Worm (Caenorhabditis elegans) whole organism, late embryonic: Measurements from ENCODE around the gene D2062.4.
"Not testable (repeated sequence)": the region's sequence is repeated elsewhere in the genome, so short reads cannot be mapped to it uniquely, and the experiment has no call there.

Source experiments
- C38D4.7 ChIP-seq: fragments of 200-800 bp; sonication (Bioruptor generic); optimal IDR thresholded peaks from 2 replicates; lab custom pipeline; 2018; ENCODE audit warnings: mild to moderate bottlenecking, missing genetic modification characterization, moderate library complexity, missing compliant biosample characterization
- K02D7.2 ChIP-seq: sonication (generic microtip); optimal IDR thresholded peaks from 2 replicates; lab custom pipeline; 2017; ENCODE audit warnings: mild to moderate bottlenecking, missing genetic modification characterization, missing compliant biosample characterization
- ceh-14 ChIP-seq: sonication (generic microtip); optimal IDR thresholded peaks from 2 replicates; lab custom pipeline; 2016; ENCODE audit warnings: missing genotype, missing genetic modification characterization, missing compliant biosample characterization
- ceh-19 ChIP-seq: fragments of 200-800 bp; sonication (Bioruptor generic); optimal IDR thresholded peaks from 2 replicates; lab custom pipeline; 2018; ENCODE audit warnings: mild to moderate bottlenecking, missing genetic modification characterization, missing compliant biosample characterization
- ceh-24 ChIP-seq: sonication (generic microtip); optimal IDR thresholded peaks from 2 replicates; lab custom pipeline; 2016; ENCODE audit warnings: mild to moderate bottlenecking, missing genetic modification characterization, missing compliant biosample characterization
- ceh-30 ChIP-seq: fragments of 150-350 bp; optimal IDR thresholded peaks from 2 replicates; lab custom pipeline; 2014; ENCODE audit warnings: missing biosample characterization, missing genetic modification characterization
- ceh-31 ChIP-seq: sonication (generic microtip); optimal IDR thresholded peaks from 2 replicates; lab custom pipeline; 2016; ENCODE audit warnings: missing genetic modification characterization, missing compliant biosample characterization
- ceh-34 ChIP-seq: sonication (generic microtip); optimal IDR thresholded peaks from 2 replicates; lab custom pipeline; 2016; ENCODE audit warnings: mild to moderate bottlenecking, missing genetic modification characterization, missing compliant biosample characterization
- ceh-6 ChIP-seq: fragments of 200-800 bp; sonication (Bioruptor generic); optimal IDR thresholded peaks from 2 replicates; lab custom pipeline; 2018; ENCODE audit warnings: mild to moderate bottlenecking, missing genetic modification characterization, missing compliant biosample characterization
- ceh-9 ChIP-seq: sonication (generic microtip); optimal IDR thresholded peaks from 2 replicates; lab custom pipeline; 2016; ENCODE audit warnings: mild to moderate bottlenecking, missing genetic modification characterization, inconsistent platforms, missing compliant biosample characterization
- eyg-1 ChIP-seq: sonication (generic microtip); optimal IDR thresholded peaks from 2 replicates; lab custom pipeline; 2016; ENCODE audit warnings: missing genotype, missing genetic modification characterization, missing compliant biosample characterization
- fax-1 ChIP-seq: sonication (generic microtip); optimal IDR thresholded peaks from 2 replicates; lab custom pipeline; 2016; ENCODE audit warnings: missing genotype, missing genetic modification characterization, missing compliant biosample characterization
- fkh-10 ChIP-seq: fragments of 150-350 bp; optimal IDR thresholded peaks from 2 replicates; lab custom pipeline; 2014; ENCODE audit warnings: missing biosample characterization, missing genetic modification reagents, missing genetic modification characterization
- hlh-6 ChIP-seq: sonication (generic microtip); optimal IDR thresholded peaks from 2 replicates; lab custom pipeline; 2016; ENCODE audit warnings: missing genotype, missing genetic modification characterization, missing compliant biosample characterization
- hlh-8 ChIP-seq: sonication (generic microtip); optimal IDR thresholded peaks from 2 replicates; lab custom pipeline; 2016; ENCODE audit warnings: missing genotype, missing genetic modification characterization, missing compliant biosample characterization
- lim-6 ChIP-seq: sonication (generic microtip); optimal IDR thresholded peaks from 2 replicates; lab custom pipeline; 2016; ENCODE audit warnings: missing genetic modification characterization, missing compliant biosample characterization
- madf-2 ChIP-seq: sonication (generic microtip); optimal IDR thresholded peaks from 2 replicates; lab custom pipeline; 2017; ENCODE audit warnings: missing genetic modification characterization, missing compliant biosample characterization
- mec-3 ChIP-seq: sonication (generic microtip); optimal IDR thresholded peaks from 2 replicates; lab custom pipeline; 2016; ENCODE audit warnings: borderline replicate concordance, missing genetic modification characterization, missing compliant biosample characterization
- nfya-1 ChIP-seq: sonication (generic microtip); optimal IDR thresholded peaks from 2 replicates; lab custom pipeline; 2017; ENCODE audit warnings: missing genetic modification characterization, mild to moderate bottlenecking, missing compliant biosample characterization, antibody characterized with exemption, moderate library complexity
- nhr-11 ChIP-seq: fragments of 150-350 bp; optimal IDR thresholded peaks from 2 replicates; lab custom pipeline; 2014; ENCODE audit warnings: missing biosample characterization, missing genetic modification characterization
- nhr-232 ChIP-seq: sonication (generic microtip); optimal IDR thresholded peaks from 2 replicates; lab custom pipeline; 2016; ENCODE audit warnings: missing genetic modification characterization, missing compliant biosample characterization
- odd-2 ChIP-seq: sonication (generic microtip); optimal IDR thresholded peaks from 2 replicates; lab custom pipeline; 2017; ENCODE audit warnings: antibody characterized with exemption, mild to moderate bottlenecking, missing genetic modification characterization, missing compliant biosample characterization
- pax-1 ChIP-seq: fragments of 150-350 bp; optimal IDR thresholded peaks from 2 replicates; lab custom pipeline; 2014; ENCODE audit warnings: missing biosample characterization, missing genetic modification characterization
- pros-1 ChIP-seq: fragments of 150-350 bp; optimal IDR thresholded peaks from 2 replicates; lab custom pipeline; 2014; ENCODE audit warnings: missing biosample characterization, missing genetic modification reagents, missing genetic modification characterization
- rnt-1 ChIP-seq: sonication (generic microtip); optimal IDR thresholded peaks from 2 replicates; lab custom pipeline; 2016; ENCODE audit warnings: missing genetic modification characterization, missing compliant biosample characterization
- sdc-2 ChIP-seq: sonication (generic microtip); optimal IDR thresholded peaks from 2 replicates; lab custom pipeline; 2016; ENCODE audit warnings: missing genotype, missing genetic modification characterization, missing compliant biosample characterization
- sox-2 ChIP-seq: fragments of 200-800 bp; sonication (Bioruptor generic); IDR thresholded peaks from 2 replicates; pipeline ENCODE4 v1.3.6; 2022; ENCODE audit warnings: missing genetic modification reagents, missing genetic modification characterization, missing compliant biosample characterization
- syd-9 ChIP-seq: sonication (generic microtip); optimal IDR thresholded peaks from 2 replicates; lab custom pipeline; 2016; ENCODE audit warnings: mild to moderate bottlenecking, missing genetic modification characterization, moderate library complexity, missing compliant biosample characterization
- tbx-2 ChIP-seq: sonication (generic microtip); optimal IDR thresholded peaks from 2 replicates; lab custom pipeline; 2016; ENCODE audit warnings: missing genetic modification characterization, missing compliant biosample characterization
- tbx-7 ChIP-seq: sonication (generic microtip); optimal IDR thresholded peaks from 2 replicates; lab custom pipeline; 2016; ENCODE audit warnings: missing genotype, missing genetic modification characterization, missing compliant biosample characterization
- ttx-3 ChIP-seq: sonication (generic microtip); optimal IDR thresholded peaks from 2 replicates; lab custom pipeline; 2016; ENCODE audit warnings: missing genetic modification reagents, missing genetic modification characterization, missing compliant biosample characterization
- unc-55 ChIP-seq: sonication (generic microtip); optimal IDR thresholded peaks from 2 replicates; lab custom pipeline; 2017; ENCODE audit warnings: missing biosample characterization, missing genetic modification reagents, missing genetic modification characterization
- unc-86 ChIP-seq: sonication (generic microtip); optimal IDR thresholded peaks from 2 replicates; lab custom pipeline; 2016; ENCODE audit warnings: missing genetic modification characterization, missing compliant biosample characterization

The D2062.4 gene

DNA sequence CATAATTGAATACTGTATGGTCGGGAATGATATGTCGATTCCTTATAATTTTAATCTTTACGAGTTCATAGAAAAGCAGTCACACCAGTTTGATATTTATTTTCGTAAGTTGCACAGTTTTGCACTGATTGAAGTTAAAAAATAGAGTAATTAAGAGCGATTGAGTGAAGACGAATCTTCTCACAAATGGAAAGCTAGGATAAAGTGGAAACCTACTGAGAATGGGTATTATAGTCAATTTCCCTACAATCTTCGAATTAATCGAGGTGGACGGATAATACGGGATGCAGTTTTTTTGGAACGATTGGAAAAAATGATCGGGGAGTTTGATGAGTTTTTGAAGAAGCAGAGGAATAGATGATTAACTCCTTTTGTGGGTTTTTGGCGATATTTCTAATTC lies 17.8 kb downstream of the D2062.4 start, which contains the start of gene F22E5.23:
F22E5.23 (plus strand) TSS at position 301 of the 400 bp plus-strand sequence.
- no peak for TF ChIP-seq rnt-1 (tag; lab: Kevin White, UChicago)
- TF ChIP-seq tbx-7 (tag; lab: Kevin White, UChicago) = no peak
- no peak for TF ChIP-seq C38D4.7 (GFP tag; lab: Kevin White, UChicago)
- TF ChIP-seq mec-3 (tag; lab: Kevin White, UChicago) = no peak
- no peak for TF ChIP-seq ceh-14 (tag; lab: Kevin White, UChicago)
- no peak for TF ChIP-seq ttx-3 (tag; lab: Kevin White, UChicago)
- TF ChIP-seq ceh-19 (GFP tag; lab: Kevin White, UChicago) = no peak
- TF ChIP-seq nfya-1 (tag; lab: Kevin White, UChicago) = no peak
- TF ChIP-seq ceh-31 (tag; lab: Kevin White, UChicago) = no peak
- no peak for TF ChIP-seq sox-2 (GFP tag; lab: Robert Waterston, UW)

DNA sequence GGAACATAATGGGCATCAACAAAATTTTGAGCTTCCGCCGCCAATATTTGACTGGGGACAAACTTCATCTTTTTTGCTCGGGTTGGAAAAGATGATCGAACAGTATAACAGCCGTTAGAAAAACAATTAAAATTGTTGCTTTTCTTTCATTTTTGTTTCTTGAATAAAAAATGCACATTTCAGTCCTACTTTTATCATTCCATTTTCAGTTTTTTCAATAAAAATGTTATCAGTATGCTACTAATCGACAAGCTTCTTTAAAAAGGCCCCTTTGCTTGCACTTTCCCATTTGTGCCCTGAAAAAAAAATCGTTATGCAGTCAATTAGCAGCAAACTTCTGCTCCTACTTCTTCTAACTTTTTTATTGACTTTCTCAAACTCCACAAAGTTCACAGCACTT lies 18.6 kb downstream of the D2062.4 start, which contains the start of gene F22E5.7:
F22E5.7 (plus strand) TSS at position 301 of the 400 bp plus-strand sequence.
- no peak for TF ChIP-seq odd-2 (tag; lab: Kevin White, UChicago)
- no peak for TF ChIP-seq tbx-2 (tag; lab: Kevin White, UChicago)
- TF ChIP-seq fax-1 (tag; lab: Kevin White, UChicago) = no peak
- TF ChIP-seq ceh-34 (tag; lab: Kevin White, UChicago) = no peak
- no peak for TF ChIP-seq nfya-1 (tag; lab: Kevin White, UChicago)
- no peak for TF ChIP-seq ceh-6 (GFP tag; lab: Kevin White, UChicago)
- TF ChIP-seq unc-86 (tag; lab: Kevin White, UChicago) = no peak

ce11 chrII:2644498-2644897 lies 21.3 kb downstream of the D2062.4 start, which contains the start of gene F22E5.11:
Gene F22E5.11 (minus strand): TSS chrII:2644598.
- TF ChIP-seq syd-9 (tag; lab: Kevin White, UChicago) (no peak), nhr-11 (no peak), pax-1 (tag; lab: Kevin White, UChicago) (no peak)
- TF ChIP-seq, all 69 proteins: peak for 0

DNA sequence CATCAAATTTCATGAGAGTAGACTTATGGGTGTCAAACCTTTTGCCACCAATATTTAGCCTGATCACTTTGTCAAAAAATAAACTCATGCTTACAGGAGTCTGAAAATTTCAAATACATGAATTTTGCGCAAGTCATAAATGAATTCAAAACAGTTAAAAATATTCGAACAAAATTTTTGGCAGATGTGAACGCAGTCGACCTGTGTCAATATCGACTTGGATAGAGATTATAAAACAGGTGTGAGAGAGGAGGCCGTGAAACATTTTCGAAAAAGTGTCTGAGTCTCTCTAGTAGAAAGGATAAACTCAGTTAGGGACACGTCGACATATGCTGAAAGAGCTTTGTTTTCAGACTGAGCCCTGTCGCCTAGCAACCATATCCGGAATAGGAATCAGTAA lies 23.6 kb downstream of the D2062.4 start, which contains the start of gene F22E5.12:
F22E5.12 (minus strand) TSS at position 101 of the 400 bp plus-strand sequence.
- TF ChIP-seq pros-1, lim-6, ceh-30 (tag; lab: Kevin White, UChicago): not testable (repeated sequence)

DNA sequence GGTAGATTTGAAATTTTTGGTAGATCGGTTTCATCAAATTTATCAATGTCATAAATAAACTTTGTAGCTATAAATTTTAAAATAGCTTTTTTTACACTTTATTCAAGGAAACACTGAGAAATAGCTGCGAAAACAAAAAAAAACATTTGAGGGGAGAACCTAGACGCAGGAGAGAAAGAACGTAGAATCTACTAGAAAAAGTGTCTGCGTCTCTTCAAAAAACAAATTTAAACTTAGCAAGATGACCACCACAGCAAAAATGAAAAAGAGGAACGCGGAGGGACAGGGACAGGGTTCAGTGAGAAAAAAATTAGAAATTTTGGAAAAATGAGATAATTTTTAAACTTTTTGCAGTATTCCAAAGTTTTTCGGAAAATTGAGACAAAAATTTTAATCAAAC lies 25.8 kb downstream of the D2062.4 start:
- TF ChIP-seq ceh-9 (tag; lab: Kevin White, UChicago) = no peak
- no peak for TF ChIP-seq ttx-3 (tag; lab: Kevin White, UChicago)
- TF ChIP-seq madf-2 (tag; lab: Kevin White, UChicago) = no peak
- no peak for TF ChIP-seq nfya-1 (tag; lab: Kevin White, UChicago)
- no peak for TF ChIP-seq sdc-2 (tag; lab: Kevin White, UChicago)
- TF ChIP-seq hlh-6 (tag; lab: Kevin White, UChicago) = no peak
- no peak for TF ChIP-seq unc-55 (GFP tag; lab: Kevin White, UChicago)
- no peak for TF ChIP-seq K02D7.2 (tag; lab: Kevin White, UChicago)
- TF ChIP-seq eyg-1 = no peak
- TF ChIP-seq fkh-10 (GFP tag; lab: Kevin White, UChicago) = no peak
- no peak for TF ChIP-seq nhr-232 (tag; lab: Kevin White, UChicago)
- TF ChIP-seq ceh-24 = no peak
- TF ChIP-seq tbx-2 (tag; lab: Kevin White, UChicago) = no peak
- TF ChIP-seq hlh-8 (tag; lab: Kevin White, UChicago) = no peak
- TF ChIP-seq tbx-7 (tag; lab: Kevin White, UChicago) = no peak
- TF ChIP-seq lim-6 (tag; lab: Kevin White, UChicago) = no peak
- TF ChIP-seq, all 69 proteins: peak for 0
